Worm (Caenorhabditis elegans) whole organism, mixed stage, embryonic: ENCODE measurements around the gene gcst-1.

Experiments used
- blmp-1 ChIP-seq: fragments of 150-350 bp; optimal IDR thresholded peaks from 2 replicates; lab custom pipeline; 2014; ENCODE audit warnings: missing biosample characterization, missing genetic modification characterization
- ceh-83 ChIP-seq: fragments of 200-800 bp; sonication (Bioruptor generic); optimal IDR thresholded peaks from 2 replicates; lab custom pipeline; 2018; ENCODE audit warnings: mild to moderate bottlenecking, missing genetic modification characterization, missing compliant biosample characterization
- elt-1 ChIP-seq: sonication (generic microtip); optimal IDR thresholded peaks from 2 replicates; lab custom pipeline; 2017; ENCODE audit warnings: missing genetic modification characterization, mild to moderate bottlenecking, missing compliant biosample characterization, antibody characterized with exemption, moderate library complexity, borderline replicate concordance; ENCODE audit not compliant: insufficient read depth
- mep-1 ChIP-seq: fragments of 150-350 bp; optimal IDR thresholded peaks from 2 replicates; lab custom pipeline; 2017; ENCODE audit warnings: missing biosample characterization, missing genetic modification reagents, missing genetic modification characterization, inconsistent platforms
- nhr-2 ChIP-seq: fragments of 150-350 bp; optimal IDR thresholded peaks from 2 replicates; lab custom pipeline; 2014; ENCODE audit warnings: missing biosample characterization, missing genetic modification characterization
- nhr-28 ChIP-seq: fragments of 150-350 bp; optimal IDR thresholded peaks from 2 replicates; lab custom pipeline; 2014; ENCODE audit warnings: missing biosample characterization, missing genetic modification characterization
- ztf-11 ChIP-seq: fragments of 150-350 bp; optimal IDR thresholded peaks from 2 replicates; lab custom pipeline; 2014; ENCODE audit warnings: missing biosample characterization, missing genetic modification characterization

- TF ChIP-seq mep-1 (tag; lab: Kevin White, UChicago), result no peak
- no peak for TF ChIP-seq ceh-83 (GFP tag; lab: Kevin White, UChicago)
- no peak for TF ChIP-seq nhr-28 (tag; lab: Kevin White, UChicago)
- no peak for TF ChIP-seq ztf-11
- peak; percentile 46 for TF ChIP-seq blmp-1
- TF ChIP-seq elt-1 (tag; lab: Kevin White, UChicago), result no peak
- TF ChIP-seq nhr-2 (tag; lab: Kevin White, UChicago), result no peak
Measured at ce11 chrV:5763787-5764186, 51.1 kb downstream of the gcst-1 start, which contains the start of gene pgph-3.
